Fruit fly (Drosophila melanogaster) whole organism, embryonic: ENCODE data around the gene cic.

Experiments
- Awh ChIP-seq: fragments of 200-800 bp; sonication (Bioruptor generic); IDR thresholded peaks from 2 replicates; pipeline ENCODE4, ENCODE4 v1.3.6; 2022; ENCODE audit warnings: missing biosample characterization, missing genetic modification characterization
- CG10321 ChIP-seq: fragments of 200-800 bp; sonication (Bioruptor generic); IDR thresholded peaks from 2 replicates; pipeline ENCODE4 v1.3.6; 2022; ENCODE audit warnings: missing biosample characterization, missing genetic modification characterization
- CG11696 ChIP-seq: fragments of 200-800 bp; sonication (Bioruptor generic); IDR thresholded peaks from 2 replicates; pipeline ENCODE4 v1.3.6; 2022; ENCODE audit warnings: missing biosample characterization, missing genetic modification characterization
- CG12299 ChIP-seq: fragments of 200-800 bp; sonication (Bioruptor generic); optimal IDR thresholded peaks from 2 replicates; lab custom pipeline; 2018; ENCODE audit warnings: missing biosample characterization, mild to moderate bottlenecking, missing genetic modification characterization
- CG12942 ChIP-seq: fragments of 200-800 bp; sonication (Bioruptor generic); optimal IDR thresholded peaks from 3 replicates; lab custom pipeline; 2016; ENCODE audit warnings: missing biosample characterization, missing genetic modification characterization
- CG13775 ChIP-seq: fragments of 200-800 bp; sonication (Bioruptor generic); optimal IDR thresholded peaks from 3 replicates; lab custom pipeline; 2017; ENCODE audit warnings: missing biosample characterization, mild to moderate bottlenecking, missing genetic modification characterization
- CG1602 ChIP-seq: fragments of 200-800 bp; sonication (Bioruptor generic); optimal IDR thresholded peaks from 3 replicates; lab custom pipeline; 2016; ENCODE audit warnings: missing biosample characterization, missing genetic modification characterization
- CG1647 ChIP-seq: fragments of 200-800 bp; sonication (Bioruptor generic); optimal IDR thresholded peaks from 3 replicates; lab custom pipeline; 2016; ENCODE audit warnings: missing biosample characterization, missing genetic modification characterization
- CG16813 ChIP-seq: fragments of 200-800 bp; sonication (Bioruptor generic); IDR thresholded peaks from 3 replicates; pipeline ENCODE4 v1.3.6; 2022; ENCODE audit warnings: missing biosample characterization, missing genetic modification characterization; ENCODE audit not compliant: partially characterized antibody
- CG16815 ChIP-seq: fragments of 200-800 bp; sonication (Bioruptor generic); optimal IDR thresholded peaks from 3 replicates; lab custom pipeline; 2017; ENCODE audit warnings: missing biosample characterization, mild to moderate bottlenecking, missing genetic modification characterization
- CG16863 ChIP-seq: fragments of 200-800 bp; sonication (Bioruptor generic); optimal IDR thresholded peaks from 3 replicates; lab custom pipeline; 2016; ENCODE audit warnings: missing biosample characterization, missing genetic modification characterization
- CG17568 ChIP-seq: fragments of 200-800 bp; sonication (Bioruptor generic); optimal IDR thresholded peaks from 2 replicates; lab custom pipeline; 2018; ENCODE audit warnings: missing biosample characterization, mild to moderate bottlenecking, missing genetic modification characterization, moderate library complexity
- CG17802 ChIP-seq: fragments of 200-800 bp; sonication (Bioruptor generic); optimal IDR thresholded peaks from 2 replicates; lab custom pipeline; 2018; ENCODE audit warnings: missing biosample characterization, mild to moderate bottlenecking, missing genetic modification characterization, moderate library complexity
- CG2116 ChIP-seq: fragments of 200-800 bp; sonication (Bioruptor generic); optimal IDR thresholded peaks from 3 replicates; lab custom pipeline; 2018; ENCODE audit warnings: missing biosample characterization, mild to moderate bottlenecking, missing genetic modification characterization
- CG2202 ChIP-seq: fragments of 200-800 bp; sonication (Bioruptor generic); optimal IDR thresholded peaks from 2 replicates; lab custom pipeline; 2018; ENCODE audit warnings: missing biosample characterization, mild to moderate bottlenecking, missing genetic modification characterization
- CG31441 ChIP-seq: fragments of 200-800 bp; sonication (Bioruptor generic); IDR thresholded peaks from 2 replicates; pipeline ENCODE4 v1.3.6; 2022; ENCODE audit warnings: missing biosample characterization, missing genetic modification characterization
- CG4617 ChIP-seq: fragments of 200-800 bp; sonication (Bioruptor generic); optimal IDR thresholded peaks from 3 replicates; lab custom pipeline; 2016; ENCODE audit warnings: missing biosample characterization, missing genetic modification characterization, borderline replicate concordance
- CG6854 ChIP-seq: fragments of 200-800 bp; sonication (Bioruptor generic); optimal IDR thresholded peaks from 3 replicates; lab custom pipeline; 2017; ENCODE audit warnings: missing biosample characterization, mild to moderate bottlenecking, missing genetic modification characterization
- CG8765 ChIP-seq: fragments of 200-800 bp; sonication (Bioruptor generic); IDR thresholded peaks from 2 replicates; pipeline ENCODE4 v1.3.6; 2022; ENCODE audit warnings: missing biosample characterization, missing genetic modification characterization
- CG9609 ChIP-seq: fragments of 200-800 bp; sonication (Bioruptor generic); optimal IDR thresholded peaks from 3 replicates; lab custom pipeline; 2016; ENCODE audit warnings: missing biosample characterization, missing genetic modification characterization
- CG9727 ChIP-seq: fragments of 200-800 bp; sonication (Bioruptor generic); optimal IDR thresholded peaks from 3 replicates; lab custom pipeline; 2017; ENCODE audit warnings: missing biosample characterization, mild to moderate bottlenecking, missing genetic modification characterization
- Camta ChIP-seq: fragments of 200-800 bp; sonication (Bioruptor generic); optimal IDR thresholded peaks from 2 replicates; lab custom pipeline; 2016; ENCODE audit warnings: missing biosample characterization, missing genetic modification characterization
- CoRest ChIP-seq: fragments of 200-800 bp; sonication (Bioruptor generic); optimal IDR thresholded peaks from 3 replicates; lab custom pipeline; 2018; ENCODE audit warnings: missing biosample characterization, mild to moderate bottlenecking, missing genetic modification characterization, moderate library complexity
- Dfd ChIP-seq, 2 experiments: fragments of >200 bp; optimal IDR thresholded peaks; 2 replicates each; lab custom pipeline; 2017; ENCODE audit warnings: missing biosample characterization in 2 of 2, missing genetic modification characterization in 2 of 2
- Drgx ChIP-seq: fragments of 200-800 bp; sonication (Bioruptor generic); IDR thresholded peaks from 2 replicates; pipeline ENCODE4 v1.3.6; 2022; ENCODE audit warnings: missing biosample characterization, missing genetic modification characterization
- HHEX ChIP-seq: fragments of 200-800 bp; sonication (Bioruptor generic); optimal IDR thresholded peaks from 3 replicates; lab custom pipeline; 2017; ENCODE audit warnings: missing biosample characterization, mild to moderate bottlenecking, missing genetic modification characterization, missing genetic modification reagents
- Hr39 ChIP-seq: fragments of >200 bp; optimal IDR thresholded peaks from 2 replicates; lab custom pipeline; 2017
- Max ChIP-seq: fragments of 200-800 bp; sonication (Bioruptor generic); optimal IDR thresholded peaks from 2 replicates; lab custom pipeline; 2016; ENCODE audit warnings: missing biosample characterization, mild to moderate bottlenecking, missing genetic modification characterization
- Myb ChIP-seq: fragments of 200-800 bp; sonication (Bioruptor generic); optimal IDR thresholded peaks from 2 replicates; lab custom pipeline; 2016; ENCODE audit warnings: missing biosample characterization, missing genetic modification characterization
- NC2β ChIP-seq: fragments of 200-800 bp; sonication (Bioruptor generic); optimal IDR thresholded peaks from 2 replicates; lab custom pipeline; 2016; ENCODE audit warnings: missing biosample characterization, missing genetic modification characterization
- Pdp1 ChIP-seq, 2 experiments: fragments of 200-800 bp; sonication (Bioruptor generic); optimal IDR thresholded peaks; 3 replicates each; lab custom pipeline; 2016; ENCODE audit warnings: missing biosample characterization in 2 of 2, missing genetic modification characterization in 2 of 2, mild to moderate bottlenecking in 1 of 2, moderate library complexity in 1 of 2
- Six4 ChIP-seq: fragments of 200-800 bp; sonication (Bioruptor generic); optimal IDR thresholded peaks from 2 replicates; lab custom pipeline; 2016; ENCODE audit warnings: missing biosample characterization, missing genetic modification characterization
- cad ChIP-seq: fragments of >200 bp; optimal IDR thresholded peaks from 2 replicates; lab custom pipeline; 2017; ENCODE audit warnings: missing biosample characterization, missing genetic modification characterization
- cas ChIP-seq: fragments of 200-800 bp; sonication (Bioruptor generic); IDR thresholded peaks from 2 replicates; pipeline ENCODE4 v1.3.6; 2022; ENCODE audit warnings: missing biosample characterization, missing genetic modification characterization
- dm ChIP-seq: fragments of 200-800 bp; sonication (Bioruptor generic); optimal IDR thresholded peaks from 3 replicates; lab custom pipeline; 2016; ENCODE audit warnings: missing biosample characterization, missing genetic modification characterization
- ems ChIP-seq: fragments of 200-800 bp; sonication (Bioruptor generic); optimal IDR thresholded peaks from 3 replicates; lab custom pipeline; 2016; ENCODE audit warnings: missing biosample characterization, missing genetic modification characterization
- eve ChIP-seq, 2 experiments: fragments of >200 bp; optimal IDR thresholded peaks; 2 replicates each; lab custom pipeline; 2017; ENCODE audit warnings: missing biosample characterization in 2 of 2, missing genetic modification characterization in 2 of 2
- ewg ChIP-seq: fragments of 200-800 bp; sonication (Bioruptor generic); optimal IDR thresholded peaks from 3 replicates; lab custom pipeline; 2017; ENCODE audit warnings: mild to moderate bottlenecking, missing biosample characterization, missing genetic modification reagents, missing genetic modification characterization
- fd102C ChIP-seq: fragments of 200-800 bp; sonication (Bioruptor generic); optimal IDR thresholded peaks from 2 replicates; lab custom pipeline; 2018; ENCODE audit warnings: missing biosample characterization, mild to moderate bottlenecking, missing genetic modification characterization, moderate library complexity
- gcm2 ChIP-seq: fragments of 200-800 bp; sonication (Bioruptor generic); optimal IDR thresholded peaks from 2 replicates; lab custom pipeline; 2016; ENCODE audit warnings: missing biosample characterization, missing genetic modification characterization
- grau ChIP-seq: fragments of 200-800 bp; optimal IDR thresholded peaks from 3 replicates; lab custom pipeline; 2019; ENCODE audit warnings: missing biosample characterization, mild to moderate bottlenecking, missing genetic modification characterization, moderate library complexity
- jigr1 ChIP-seq: fragments of 200-800 bp; sonication (Bioruptor generic); IDR thresholded peaks from 3 replicates; pipeline ENCODE4 v1.3.6; 2022; ENCODE audit warnings: missing biosample characterization, missing genetic modification characterization
- mirr ChIP-seq: fragments of 200-800 bp; sonication (Bioruptor generic); optimal IDR thresholded peaks from 3 replicates; lab custom pipeline; 2018; ENCODE audit warnings: missing biosample characterization, mild to moderate bottlenecking, missing genetic modification characterization
- nerfin-2 ChIP-seq: fragments of 200-800 bp; sonication (Bioruptor generic); IDR thresholded peaks from 2 replicates; pipeline ENCODE4 v1.3.6; 2022; ENCODE audit warnings: missing biosample characterization, missing genetic modification characterization; ENCODE audit not compliant: partially characterized antibody
- peb ChIP-seq: fragments of 200-800 bp; sonication (Bioruptor generic); IDR thresholded peaks from 2 replicates; pipeline ENCODE4 v1.3.6; 2022; ENCODE audit warnings: missing biosample characterization, missing genetic modification characterization
- pfk ChIP-seq: fragments of 200-800 bp; sonication (Bioruptor generic); optimal IDR thresholded peaks from 2 replicates; lab custom pipeline; 2018; ENCODE audit warnings: missing biosample characterization, mild to moderate bottlenecking, missing genetic modification characterization, moderate library complexity
- pum ChIP-seq: fragments of 200-800 bp; sonication (Bioruptor generic); optimal IDR thresholded peaks from 2 replicates; lab custom pipeline; 2016; ENCODE audit warnings: missing biosample characterization, missing genetic modification characterization
- sens ChIP-seq: fragments of 200-800 bp; sonication (Bioruptor generic); peaks from one replicate; lab custom pipeline; 2016; ENCODE audit warnings: missing biosample characterization, missing genetic modification characterization
- sim ChIP-seq: fragments of 200-800 bp; sonication (Bioruptor generic); IDR thresholded peaks from 2 replicates; pipeline ENCODE4 v1.3.6; 2022; ENCODE audit warnings: missing biosample characterization, missing genetic modification characterization
- sna ChIP-seq: fragments of 200-800 bp; sonication (Bioruptor generic); IDR thresholded peaks from 2 replicates; pipeline ENCODE4 v1.3.6; 2022; ENCODE audit warnings: missing biosample characterization, missing genetic modification characterization; ENCODE audit not compliant: partially characterized antibody
- wdn ChIP-seq: fragments of 200-800 bp; sonication (Bioruptor generic); IDR thresholded peaks from 2 replicates; pipeline ENCODE4 v1.3.6; 2022; ENCODE audit warnings: missing biosample characterization, missing genetic modification characterization
- wor ChIP-seq: fragments of 200-800 bp; sonication (Bioruptor generic); IDR thresholded peaks from 2 replicates; pipeline ENCODE4 v1.3.6; 2022; ENCODE audit warnings: missing biosample characterization, missing genetic modification characterization

The cic gene

DNA sequence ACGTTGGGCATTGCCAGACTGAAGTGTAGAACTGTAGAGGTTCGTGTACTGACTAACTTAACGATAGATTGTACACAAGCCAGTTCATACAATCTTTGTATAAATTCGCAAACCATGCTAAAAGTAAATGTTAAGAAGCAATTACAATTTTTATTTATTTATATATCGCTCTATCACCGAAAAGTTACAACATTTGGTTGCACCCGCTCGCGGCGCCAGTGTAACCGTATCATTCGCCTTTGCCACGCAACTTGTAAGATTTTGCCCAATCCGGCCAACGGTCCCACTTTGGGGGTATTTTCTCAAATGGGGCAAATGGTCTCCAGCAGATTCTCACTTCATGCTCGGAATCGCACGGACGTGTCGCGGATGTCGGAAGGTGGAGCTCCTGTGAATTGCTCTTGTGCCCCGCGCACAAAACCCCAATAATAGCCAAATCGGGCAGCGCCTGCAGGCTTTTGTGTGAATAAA lies at the start of gene cic:
TSS of gene cic (plus strand) at position 328 of the 471 bp plus-strand sequence.
- TF ChIP-seq pfk (GFP tag; lab: Kevin White, UChicago) (no peak), CG10321 (GFP tag; lab: Robert Waterston, UW) (no peak), CG13775 (GFP tag; lab: Kevin White, UChicago) (no peak), peb (GFP tag; lab: Robert Waterston, UW) (no peak), sens (GFP tag; lab: Kevin White, UChicago) (peak; percentile 11), CG17568 (GFP tag; lab: Kevin White, UChicago) (no peak), CG2116 (GFP tag; lab: Kevin White, UChicago) (peak; percentile 35), CG1647 (GFP tag; lab: Kevin White, UChicago) (no peak), CG6854 (GFP tag; lab: Kevin White, UChicago) (no peak), ems (GFP tag; lab: Kevin White, UChicago) (no peak), CG16813 (0 out of 3 replicates have a peak, but pooled peaks have one; percentile 37), eve (GFP tag; optimal IDR thresholded peaks at IDR 0.05; lab: Kevin White, UChicago) (no peak), grau (tag; lab: Kevin White, UChicago) (no peak), Six4 (no peak), Drgx (GFP tag; lab: Robert Waterston, UW) (no peak), Dfd (GFP tag; optimal IDR thresholded peaks at IDR 0.05; lab: Kevin White, UChicago) (no peak), mirr (no peak), CG31441 (GFP tag; lab: Robert Waterston, UW) (no peak), CoRest (tag; lab: Kevin White, UChicago) (no peak), CG12299 (no peak), gcm2 (no peak), wdn (GFP tag; lab: Robert Waterston, UW) (0 out of 2 replicates have a peak, but pooled peaks have one; percentile 19), CG4617 (GFP tag; lab: Kevin White, UChicago) (no peak), CG16863 (GFP tag; lab: Kevin White, UChicago) (no peak), CG9609 (GFP tag; lab: Kevin White, UChicago) (no peak), Myb (GFP tag; lab: Kevin White, UChicago) (no peak), pum (GFP tag; lab: Kevin White, UChicago) (no peak), Camta (GFP tag; lab: Kevin White, UChicago) (no peak), cas (no peak), CG1602 (GFP tag; lab: Kevin White, UChicago) (no peak), fd102C (peak; percentile 34), CG2202 (tag; lab: Kevin White, UChicago) (no peak), wor (GFP tag; lab: Robert Waterston, UW) (no peak), dm (GFP tag; lab: Kevin White, UChicago) (no peak), Pdp1 (GFP tag; optimal IDR thresholded peaks at IDR 0.05; lab: Kevin White, UChicago) (peak in 1 of 2 experiments; percentile 53), HHEX (no peak), ewg (GFP tag; lab: Kevin White, UChicago) (no peak), sim (GFP tag; lab: Robert Waterston, UW) (no peak), CG9727 (GFP tag; lab: Kevin White, UChicago) (no peak), Hr39 (lab: Kevin White, UChicago) (no peak), CG8765 (GFP tag; lab: Robert Waterston, UW) (no peak), CG16815 (GFP tag; lab: Kevin White, UChicago) (no peak), NC2β (no peak), jigr1 (no peak), nerfin-2 (peak; percentile 54; the same call in 1 of the 2 replicates), sna (peak; percentile 75), cad (GFP tag; lab: Kevin White, UChicago) (no peak), CG12942 (GFP tag; lab: Kevin White, UChicago) (no peak), Awh (GFP tag; lab: Robert Waterston, UW) (no peak), CG17802 (tag; lab: Kevin White, UChicago) (peak; percentile 60), CG11696 (GFP tag; lab: Robert Waterston, UW) (0 out of 2 replicates have a peak, but pooled peaks have one; percentile 15), Max (GFP tag; lab: Kevin White, UChicago) (no peak)
